Worm (Caenorhabditis elegans): ENCODE results near the gene sri-77.
A peak's percentile ranks its signal among the peaks of the same experiment; 100 is the strongest.
"Not testable (repeated sequence)": the region's sequence is repeated elsewhere in the genome, so short reads cannot be mapped to it uniquely, and the experiment has no call there.

Gene sri-77

ce11 chrII:2622936-2623452 lies 17.8 kb upstream of the sri-77 start, which contains the start of gene D2062.4:
Gene D2062.4 (plus strand): TSS chrII:2623402.
- not testable (repeated sequence) for TF ChIP-seq pros-1 (tag; optimal IDR thresholded peaks at IDR 0.05); pag-3 (tag; optimal IDR thresholded peaks at IDR 0.05; ENCODE audit: borderline replicate concordance); odd-2 (tag; optimal IDR thresholded peaks at IDR 0.05)

- TF ChIP-seq nfya-1 (tag; optimal IDR thresholded peaks at IDR 0.05) (no peak), nhr-232 (tag; optimal IDR thresholded peaks at IDR 0.05) (no peak)
These were observed 17.3 kb upstream of the sri-77 start, which contains the start of gene D2062.5 for ce11 chrII:2622480-2622879. Gene D2062.5 (plus strand): TSS chrII:2622780.

ce11 chrII:2619148-2619547 lies 13.9 kb upstream of the sri-77 start, which contains the start of gene msrp-6:
Gene msrp-6 (plus strand): TSS chrII:2619448.
- TF ChIP-seq ceh-14, elt-4, zip-5 (tag; optimal IDR thresholded peaks at IDR 0.05): not testable (repeated sequence)

- TF ChIP-seq tbx-7, pqm-1, eyg-1 (tag; optimal IDR thresholded peaks at IDR 0.05): not testable (repeated sequence)
These were observed 11.4 kb upstream of the sri-77 start, which contains the start of gene msrp-5 for ce11 chrII:2616634-2617033. Gene msrp-5 (plus strand): TSS chrII:2616934.

ce11 chrII:2612278-2612677 lies 7.1 kb upstream of the sri-77 start, which contains the start of gene D2062.13:
Gene D2062.13 (plus strand): TSS chrII:2612578.
- TF ChIP-seq ceh-45 (GFP tag; IDR thresholded peaks at IDR 0.05); fkh-10 (GFP tag; optimal IDR thresholded peaks at IDR 0.05); hlh-13 (GFP tag; optimal IDR thresholded peaks at IDR 0.05): not testable (repeated sequence)

- TF ChIP-seq ceh-18 (tag; optimal IDR thresholded peaks at IDR 0.05) (no peak), dve-1 (tag; optimal IDR thresholded peaks at IDR 0.05) (peak; percentile 56)
These were observed 5.8 kb upstream of the sri-77 start for ce11 chrII:2611009-2611408.

ce11 chrII:2610202-2610912 lies 5.1 kb upstream of the sri-77 start, which contains the start of gene sri-38:
Gene sri-38 (plus strand): TSS chrII:2610862.
- no peak for TF ChIP-seq F13H6.1 (tag; optimal IDR thresholded peaks at IDR 0.05)
- TF ChIP-seq elt-2 (tag; optimal IDR thresholded peaks at IDR 0.05) = peak; percentile 86

- TF ChIP-seq hlh-30 (tag; optimal IDR thresholded peaks at IDR 0.05; ENCODE audit: insufficient read depth) (no peak), fkh-6 (tag; optimal IDR thresholded peaks at IDR 0.05) (no peak), ceh-45 (GFP tag; IDR thresholded peaks at IDR 0.05) (no peak)
These were observed 4.3 kb downstream of the sri-77 start for ce11 chrII:2600931-2601330.

ce11 chrII:2600176-2600575 lies 5.0 kb downstream of the sri-77 start, which contains the start of gene F33H12.1:
Gene F33H12.1 (plus strand): TSS chrII:2600476.
- TF ChIP-seq hlh-6, ref-2, ceh-24 (tag; optimal IDR thresholded peaks at IDR 0.05): not testable (repeated sequence)

Measured in whole organism, late embryonic.